Worm (Caenorhabditis elegans): ENCODE data around the gene Y116A8C.27.

The Y116A8C.27 gene

ce11 chrIV:17109436-17109835 lies 13.4 kb upstream of the Y116A8C.27 start:
- peak; percentile 91 for TF ChIP-seq nfya-1 (tag; optimal IDR thresholded peaks at IDR 0.05)
- no peak for TF ChIP-seq C38D4.7 (GFP tag; optimal IDR thresholded peaks at IDR 0.05)

- TF ChIP-seq nfya-1 (tag; optimal IDR thresholded peaks at IDR 0.05) (peak; percentile 79), sox-2 (GFP tag; IDR thresholded peaks at IDR 0.05) (no peak), elt-4 (tag; optimal IDR thresholded peaks at IDR 0.05) (no peak)
Observed at ce11 chrIV:17108805-17109204, 12.7 kb upstream of the Y116A8C.27 start.

ce11 chrIV:17108200-17108599 lies 12.1 kb upstream of the Y116A8C.27 start:
- TF ChIP-seq unc-86 (tag; optimal IDR thresholded peaks at IDR 0.05) (no peak), K09A11.1 (tag; optimal IDR thresholded peaks at IDR 0.05; ENCODE audit: insufficient read depth) (no peak), ceh-31 (tag; optimal IDR thresholded peaks at IDR 0.05) (peak; percentile 76), ztf-16 (tag; optimal IDR thresholded peaks at IDR 0.05) (no peak), gmeb-2 (tag; optimal IDR thresholded peaks at IDR 0.05) (no peak), nhr-11 (tag; optimal IDR thresholded peaks at IDR 0.05) (no peak), C38D4.7 (GFP tag; optimal IDR thresholded peaks at IDR 0.05) (no peak), syd-9 (tag; optimal IDR thresholded peaks at IDR 0.05) (no peak), ceh-19 (GFP tag; optimal IDR thresholded peaks at IDR 0.05) (no peak), lin-11 (tag; optimal IDR thresholded peaks at IDR 0.05) (no peak), hlh-15 (tag; optimal IDR thresholded peaks at IDR 0.05) (no peak), F13H6.1 (tag; optimal IDR thresholded peaks at IDR 0.05) (peak; percentile 18), eyg-1 (tag; optimal IDR thresholded peaks at IDR 0.05) (no peak), nhr-232 (tag; optimal IDR thresholded peaks at IDR 0.05) (no peak), fkh-6 (tag; optimal IDR thresholded peaks at IDR 0.05) (no peak), Y22D7AL.16 (tag; optimal IDR thresholded peaks at IDR 0.05) (no peak), hlh-30 (tag; optimal IDR thresholded peaks at IDR 0.05; ENCODE audit: insufficient read depth) (no peak), ceh-18 (tag; optimal IDR thresholded peaks at IDR 0.05) (no peak), ahr-1 (tag; optimal IDR thresholded peaks at IDR 0.05) (peak; percentile 57), nfya-1 (tag; optimal IDR thresholded peaks at IDR 0.05) (no peak), lim-6 (tag; optimal IDR thresholded peaks at IDR 0.05) (peak; percentile 28), K02D7.2 (tag; optimal IDR thresholded peaks at IDR 0.05) (no peak), unc-42 (tag; optimal IDR thresholded peaks at IDR 0.05) (no peak), unc-55 (GFP tag; optimal IDR thresholded peaks at IDR 0.05) (no peak), ceh-14 (tag; optimal IDR thresholded peaks at IDR 0.05) (no peak), ref-2 (tag; optimal IDR thresholded peaks at IDR 0.05) (peak; percentile 52), fkh-10 (GFP tag; optimal IDR thresholded peaks at IDR 0.05) (no peak), hlh-8 (tag; optimal IDR thresholded peaks at IDR 0.05) (peak; percentile 56), zip-5 (tag; optimal IDR thresholded peaks at IDR 0.05) (peak; percentile 80), ama-1 (optimal IDR thresholded peaks at IDR 0.05) (no peak), dve-1 (tag; optimal IDR thresholded peaks at IDR 0.05) (no peak), pros-1 (tag; optimal IDR thresholded peaks at IDR 0.05) (no peak), pqm-1 (tag; optimal IDR thresholded peaks at IDR 0.05) (no peak), ttx-3 (tag; optimal IDR thresholded peaks at IDR 0.05) (no peak), dmd-4 (tag; optimal IDR thresholded peaks at IDR 0.05; ENCODE audit: borderline replicate concordance) (peak; percentile 16), tbx-7 (tag; optimal IDR thresholded peaks at IDR 0.05) (peak; percentile 75), pag-3 (tag; optimal IDR thresholded peaks at IDR 0.05; ENCODE audit: borderline replicate concordance) (no peak), pha-2 (tag; optimal IDR thresholded peaks at IDR 0.05) (no peak), ceh-2 (tag; optimal IDR thresholded peaks at IDR 0.05) (peak; percentile 71), hlh-13 (GFP tag; optimal IDR thresholded peaks at IDR 0.05) (no peak), T23F11.4 (GFP tag; optimal IDR thresholded peaks at IDR 0.05) (no peak), elt-4 (tag; optimal IDR thresholded peaks at IDR 0.05) (no peak), ceh-24 (tag; optimal IDR thresholded peaks at IDR 0.05) (no peak), ceh-34 (tag; optimal IDR thresholded peaks at IDR 0.05) (no peak), ceh-22 (tag; optimal IDR thresholded peaks at IDR 0.05) (no peak), ceh-9 (tag; optimal IDR thresholded peaks at IDR 0.05) (no peak), sox-4 (tag; optimal IDR thresholded peaks at IDR 0.05) (no peak), pax-1 (tag; optimal IDR thresholded peaks at IDR 0.05) (no peak), mec-3 (tag; optimal IDR thresholded peaks at IDR 0.05; ENCODE audit: borderline replicate concordance) (no peak)

Measured in whole organism, late embryonic.